Fruit fly (Drosophila melanogaster) whole organism, embryonic: ENCODE data around the gene CG10866.

ENCODE experiments used
- Abd-B ChIP-seq: fragments of 200-800 bp; sonication (Bioruptor generic); optimal IDR thresholded peaks from 2 replicates; lab custom pipeline; 2018; ENCODE audit warnings: missing biosample characterization, mild to moderate bottlenecking, missing genetic modification characterization, moderate library complexity
- Ada2b ChIP-seq: fragments of 200-800 bp; sonication (Bioruptor generic); IDR thresholded peaks from 2 replicates; pipeline ENCODE4 v1.3.6; 2022; ENCODE audit warnings: missing biosample characterization, missing genetic modification characterization
- Atf-2 ChIP-seq: fragments of 200-800 bp; sonication (Bioruptor generic); optimal IDR thresholded peaks from 2 replicates; lab custom pipeline; 2016; ENCODE audit warnings: missing biosample characterization, missing genetic modification characterization
- Bdp1 ChIP-seq: fragments of 200-800 bp; sonication (Bioruptor generic); optimal IDR thresholded peaks from 3 replicates; lab custom pipeline; 2016; ENCODE audit warnings: missing biosample characterization, missing genetic modification characterization
- Bgb ChIP-seq: fragments of 200-800 bp; sonication (Bioruptor generic); IDR thresholded peaks from 2 replicates; pipeline ENCODE4 v1.3.6; 2022; ENCODE audit warnings: missing biosample characterization, missing genetic modification characterization; ENCODE audit not compliant: partially characterized antibody
- CG10979 ChIP-seq: fragments of 200-800 bp; sonication (Bioruptor generic); optimal IDR thresholded peaks from 2 replicates; lab custom pipeline; 2018; ENCODE audit warnings: missing biosample characterization, mild to moderate bottlenecking, missing genetic modification characterization, moderate library complexity
- CG12659 ChIP-seq: fragments of 200-800 bp; sonication (Bioruptor generic); optimal IDR thresholded peaks from 3 replicates; lab custom pipeline; 2017; ENCODE audit warnings: mild to moderate bottlenecking, missing biosample characterization, missing genetic modification reagents, missing genetic modification characterization
- CG14441 ChIP-seq: fragments of 200-800 bp; sonication (Bioruptor generic); IDR thresholded peaks from 2 replicates; pipeline ENCODE4 v1.3.6; 2022; ENCODE audit warnings: missing biosample characterization, missing genetic modification characterization
- CG15696 ChIP-seq: fragments of 200-800 bp; sonication (Bioruptor generic); optimal IDR thresholded peaks from 2 replicates; lab custom pipeline; 2019; ENCODE audit warnings: missing biosample characterization, mild to moderate bottlenecking, missing genetic modification characterization, moderate library complexity
- CG17612 ChIP-seq: fragments of 200-800 bp; sonication (Bioruptor generic); IDR thresholded peaks from 2 replicates; pipeline ENCODE4 v1.3.6; 2022; ENCODE audit warnings: missing biosample characterization, missing genetic modification characterization
- CG2678 ChIP-seq: fragments of 200-800 bp; sonication (Bioruptor generic); optimal IDR thresholded peaks from 3 replicates; lab custom pipeline; 2019; ENCODE audit warnings: missing biosample characterization, mild to moderate bottlenecking, missing genetic modification characterization, moderate library complexity
- CG31441 ChIP-seq: fragments of 200-800 bp; sonication (Bioruptor generic); IDR thresholded peaks from 2 replicates; pipeline ENCODE4 v1.3.6; 2022; ENCODE audit warnings: missing biosample characterization, missing genetic modification characterization
- CG34224 ChIP-seq: fragments of 200-800 bp; sonication (Bioruptor generic); IDR thresholded peaks from 3 replicates; pipeline ENCODE4 v1.3.6; 2022; ENCODE audit warnings: missing biosample characterization, missing genetic modification characterization; ENCODE audit not compliant: partially characterized antibody
- CG6791 ChIP-seq: fragments of 200-800 bp; sonication (Bioruptor generic); IDR thresholded peaks from 3 replicates; pipeline ENCODE4 v1.3.6; 2022; ENCODE audit warnings: missing biosample characterization, missing genetic modification characterization; ENCODE audit not compliant: partially characterized antibody
- CG6854 ChIP-seq: fragments of 200-800 bp; sonication (Bioruptor generic); optimal IDR thresholded peaks from 3 replicates; lab custom pipeline; 2017; ENCODE audit warnings: missing biosample characterization, mild to moderate bottlenecking, missing genetic modification characterization
- Dad ChIP-seq: fragments of 200-800 bp; sonication (Bioruptor generic); optimal IDR thresholded peaks from 3 replicates; lab custom pipeline; 2016; ENCODE audit warnings: missing biosample characterization, missing genetic modification characterization
- E2f2 ChIP-seq: fragments of 200-800 bp; sonication (Bioruptor generic); IDR thresholded peaks from 2 replicates; pipeline ENCODE4 v1.3.6; 2022; ENCODE audit warnings: missing biosample characterization, missing genetic modification characterization
- Gug ChIP-seq: fragments of 200-800 bp; sonication (Bioruptor generic); IDR thresholded peaks from 4 replicates; pipeline ENCODE4 v1.3.6; 2022; ENCODE audit warnings: missing biosample characterization, missing genetic modification characterization
- Hr39 ChIP-seq: fragments of >200 bp; optimal IDR thresholded peaks from 2 replicates; lab custom pipeline; 2017
- Hr51 ChIP-seq, 2 experiments: fragments of 200-800 bp; sonication (Bioruptor generic); optimal IDR thresholded peaks; 2 replicates in 1 of 2; 3 replicates in 1 of 2; lab custom pipeline; 2016 to 2018; ENCODE audit warnings: missing biosample characterization in 2 of 2, missing genetic modification characterization in 2 of 2, mild to moderate bottlenecking in 1 of 2, moderate library complexity in 1 of 2
- MESR4 ChIP-seq: fragments of 200-800 bp; sonication (Bioruptor generic); optimal IDR thresholded peaks from 2 replicates; lab custom pipeline; 2018; ENCODE audit warnings: missing biosample characterization, mild to moderate bottlenecking, missing genetic modification characterization, moderate library complexity
- MTF-1 ChIP-seq: fragments of 200-800 bp; sonication (Bioruptor generic); optimal IDR thresholded peaks from 2 replicates; lab custom pipeline; 2018; ENCODE audit warnings: missing biosample characterization, mild to moderate bottlenecking, missing genetic modification characterization, borderline replicate concordance
- NC2α ChIP-seq: fragments of 200-800 bp; sonication (Bioruptor generic); optimal IDR thresholded peaks from 2 replicates; lab custom pipeline; 2016; ENCODE audit warnings: missing biosample characterization, missing genetic modification characterization
- Rfx ChIP-seq: fragments of 200-800 bp; sonication (Bioruptor generic); IDR thresholded peaks from 2 replicates; pipeline ENCODE4 v1.3.6; 2022; ENCODE audit warnings: missing biosample characterization, missing genetic modification characterization
- Side ChIP-seq: fragments of 200-800 bp; sonication (Bioruptor generic); optimal IDR thresholded peaks from 2 replicates; lab custom pipeline; 2016; ENCODE audit warnings: missing biosample characterization, missing genetic modification characterization
- TFAM ChIP-seq: fragments of 200-800 bp; sonication (Bioruptor generic); optimal IDR thresholded peaks from 2 replicates; lab custom pipeline; 2017; ENCODE audit warnings: missing biosample characterization, missing genetic modification characterization, inconsistent platforms
- ase ChIP-seq: fragments of 200-800 bp; sonication (Bioruptor generic); IDR thresholded peaks from 3 replicates; pipeline ENCODE4 v1.3.6; 2022; ENCODE audit warnings: missing biosample characterization, missing genetic modification characterization
- bigmax ChIP-seq: fragments of 200-800 bp; sonication (Bioruptor generic); optimal IDR thresholded peaks from 2 replicates; lab custom pipeline; 2018; ENCODE audit warnings: missing biosample characterization, mild to moderate bottlenecking, missing genetic modification characterization
- cato ChIP-seq: fragments of 200-800 bp; sonication (Bioruptor generic); optimal IDR thresholded peaks from 2 replicates; lab custom pipeline; 2016; ENCODE audit warnings: missing biosample characterization, missing genetic modification characterization, borderline replicate concordance
- chn ChIP-seq: fragments of 200-800 bp; sonication (Bioruptor generic); optimal IDR thresholded peaks from 2 replicates; lab custom pipeline; 2016; ENCODE audit warnings: missing biosample characterization, missing genetic modification characterization
- cwo ChIP-seq: fragments of 200-800 bp; sonication (Bioruptor generic); optimal IDR thresholded peaks from 3 replicates; lab custom pipeline; 2017; ENCODE audit warnings: missing biosample characterization, missing genetic modification characterization, mild to moderate bottlenecking, moderate library complexity, missing genetic modification reagents
- dan ChIP-seq: fragments of 200-800 bp; sonication (Bioruptor generic); IDR thresholded peaks from 2 replicates; pipeline ENCODE4 v1.3.6; 2022; ENCODE audit warnings: missing biosample characterization, missing genetic modification characterization
- dm ChIP-seq: fragments of 200-800 bp; sonication (Bioruptor generic); optimal IDR thresholded peaks from 3 replicates; lab custom pipeline; 2016; ENCODE audit warnings: missing biosample characterization, missing genetic modification characterization
- esg ChIP-seq: fragments of 200-800 bp; sonication (Bioruptor generic); conservative IDR thresholded peaks from 2 replicates; pipeline ENCODE4 v1.3.6; 2022; ENCODE audit warnings: missing biosample characterization, missing genetic modification characterization
- eyg ChIP-seq: fragments of 200-800 bp; sonication (Bioruptor generic); optimal IDR thresholded peaks from 3 replicates; lab custom pipeline; 2016; ENCODE audit warnings: missing biosample characterization, missing genetic modification characterization
- hb ChIP-seq: fragments of 200-800 bp; sonication (Bioruptor generic); IDR thresholded peaks from 3 replicates; pipeline ENCODE4 v1.3.6; 2022; ENCODE audit warnings: missing biosample characterization, missing genetic modification characterization; ENCODE audit not compliant: partially characterized antibody
- hbn ChIP-seq: fragments of 200-800 bp; sonication (Bioruptor generic); IDR thresholded peaks from 2 replicates; pipeline ENCODE4 v1.3.6; 2022; ENCODE audit warnings: missing biosample characterization, missing genetic modification characterization; ENCODE audit not compliant: partially characterized antibody
- her ChIP-seq: fragments of 200-800 bp; sonication (Bioruptor generic); optimal IDR thresholded peaks from 2 replicates; lab custom pipeline; 2016; ENCODE audit warnings: missing biosample characterization, missing genetic modification characterization
- lola ChIP-seq, 3 experiments: fragments of >200 bp in 2 of 3; fragments of 200-800 bp in 1 of 3; sonication (Bioruptor generic) in 1 of 3; optimal IDR thresholded peaks; 2 replicates each; lab custom pipeline; 2017 to 2019; ENCODE audit warnings: missing biosample characterization in 3 of 3, missing genetic modification characterization in 3 of 3, mild to moderate bottlenecking in 1 of 3, moderate library complexity in 1 of 3
- nau ChIP-seq: fragments of 200-800 bp; sonication (Bioruptor generic); optimal IDR thresholded peaks from 3 replicates; lab custom pipeline; 2017; ENCODE audit warnings: missing biosample characterization, mild to moderate bottlenecking, missing genetic modification characterization, missing genetic modification reagents
- odd ChIP-seq: fragments of 200-800 bp; sonication (Bioruptor generic); optimal IDR thresholded peaks from 2 replicates; lab custom pipeline; 2017; ENCODE audit warnings: missing biosample characterization, mild to moderate bottlenecking, missing genetic modification characterization
- onecut ChIP-seq: fragments of 200-800 bp; sonication (Bioruptor generic); IDR thresholded peaks from 2 replicates; pipeline ENCODE4 v1.3.6; 2022; ENCODE audit warnings: missing biosample characterization, missing genetic modification characterization
- pan ChIP-seq, 4 experiments: fragments of >200 bp in 3 of 4; fragments of 200-800 bp in 1 of 4; sonication (Bioruptor generic) in 1 of 4; optimal IDR thresholded peaks in 3 of 4; IDR thresholded peaks in 1 of 4; 2 replicates each; pipeline versions ENCODE4 v1.3.6 to Lab custom; 2017 to 2022; ENCODE audit warnings: missing biosample characterization in 2 of 4, missing genetic modification characterization in 2 of 4, mixed read lengths in 1 of 4
- pb ChIP-seq: fragments of 200-800 bp; sonication (Bioruptor generic); optimal IDR thresholded peaks from 3 replicates; lab custom pipeline; 2016; ENCODE audit warnings: missing biosample characterization, missing genetic modification characterization
- prd ChIP-seq, 3 experiments: fragments of >200 bp in 2 of 3; fragments of 200-800 bp in 1 of 3; sonication (Bioruptor generic) in 1 of 3; optimal IDR thresholded peaks in 2 of 3; IDR thresholded peaks in 1 of 3; 2 replicates in 2 of 3; 3 replicates in 1 of 3; pipeline versions ENCODE4 v1.3.6 to Lab custom; 2017 to 2022; ENCODE audit warnings: missing biosample characterization in 1 of 3, missing genetic modification characterization in 1 of 3
- rib ChIP-seq: fragments of 200-800 bp; sonication (Bioruptor generic); IDR thresholded peaks from 2 replicates; pipeline ENCODE4 v1.3.6; 2022; ENCODE audit warnings: missing biosample characterization, missing genetic modification characterization
- schlank ChIP-seq: fragments of 200-800 bp; sonication (Bioruptor generic); optimal IDR thresholded peaks from 2 replicates; lab custom pipeline; 2018; ENCODE audit warnings: missing biosample characterization, mild to moderate bottlenecking, missing genetic modification characterization
- tio ChIP-seq: fragments of 200-800 bp; sonication (Bioruptor generic); optimal IDR thresholded peaks from 2 replicates; lab custom pipeline; 2017; ENCODE audit warnings: missing biosample characterization, missing genetic modification characterization, inconsistent platforms

Gene CG10866

DNA sequence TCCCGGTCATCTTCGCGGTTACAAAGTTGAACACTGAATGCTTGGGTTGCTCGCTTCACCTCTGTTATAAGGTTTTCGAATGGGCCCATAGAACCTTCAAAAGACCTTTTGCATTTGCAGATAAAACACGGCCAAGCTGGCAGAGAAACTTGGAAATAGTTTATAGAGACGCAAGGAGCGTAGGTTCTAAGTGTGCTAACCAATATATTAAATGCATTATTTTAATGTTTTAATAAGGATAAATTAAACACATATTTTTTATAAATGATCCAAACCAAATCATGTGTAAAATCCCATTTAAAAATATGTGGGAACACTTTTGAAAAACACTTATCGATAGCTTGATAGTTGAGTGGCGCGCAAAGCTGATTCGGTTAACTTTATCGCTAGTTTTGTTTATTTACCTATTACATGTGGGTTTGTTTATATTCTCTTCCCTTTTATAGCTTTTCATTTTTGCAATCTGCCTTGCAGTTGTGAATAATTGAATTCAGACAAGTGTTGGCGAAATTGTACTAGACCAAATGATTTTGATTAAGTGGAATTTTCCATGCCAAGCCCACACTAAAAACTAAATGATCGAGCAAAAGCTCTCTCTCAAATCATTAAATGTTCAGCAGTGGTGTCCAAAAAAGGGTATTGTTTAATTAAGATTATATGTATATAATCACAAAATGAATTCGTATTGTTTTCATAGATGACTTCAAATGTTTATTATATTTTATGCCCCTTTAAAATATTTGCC lies 2.5 kb upstream of the CG10866 start, which contains the start of gene CG12766 (continued):
- TF ChIP-seq Hr51 (GFP tag; optimal IDR thresholded peaks at IDR 0.05; lab: Kevin White, UChicago) (peak in 1 of 2 experiments; percentile 0), CG31441 (GFP tag; lab: Robert Waterston, UW) (no peak), Gug (GFP tag; lab: Robert Waterston, UW) (no peak), CG34224 (GFP tag; lab: Robert Waterston, UW) (peak; percentile 75), NC2α (GFP tag; lab: Kevin White, UChicago) (no peak), eyg (GFP tag; lab: Kevin White, UChicago) (no peak), CG17612 (no peak), TFAM (GFP tag; lab: Kevin White, UChicago) (no peak), tio (no peak), Side (GFP tag; lab: Kevin White, UChicago) (no peak), her (GFP tag; lab: Kevin White, UChicago) (no peak), lola (GFP tag; optimal IDR thresholded peaks at IDR 0.05; lab: Kevin White, UChicago) (no peak), prd (optimal IDR thresholded peaks at IDR 0.05; lab: Kevin White, UChicago) (no peak), prd (GFP tag; IDR thresholded peaks at IDR 0.05; lab: Robert Waterston, UW) (0 out of 3 replicates have a peak, but pooled peaks have one; percentile 5), CG15696 (no peak), odd (no peak), Ada2b (no peak), dm (no peak), CG6854 (GFP tag; lab: Kevin White, UChicago) (no peak), hb (GFP tag; lab: Robert Waterston, UW) (peak; percentile 55; the same call in 1 of the 3 replicates), pan (optimal IDR thresholded peaks at IDR 0.05; lab: Kevin White, UChicago) (no peak), pan (GFP tag; optimal IDR thresholded peaks at IDR 0.05 in 1 of 2, IDR thresholded peaks at IDR 0.05 in 1 of 2) (peak in 1 of 2 experiments; percentile 24), CG10979 (tag; lab: Kevin White, UChicago) (no peak), Dad (GFP tag; lab: Kevin White, UChicago) (no peak), onecut (no peak), CG12659 (GFP tag; lab: Kevin White, UChicago) (no peak), rib (no peak), ase (GFP tag; lab: Robert Waterston, UW) (no peak), cato (no peak), chn (GFP tag; lab: Kevin White, UChicago) (no peak), schlank (no peak), nau (GFP tag; lab: Kevin White, UChicago) (no peak), bigmax (no peak), hbn (GFP tag; lab: Robert Waterston, UW) (no peak), Bgb (peak; percentile 65; the same call in 1 of the 2 replicates), CG2678 (tag; lab: Kevin White, UChicago) (peak; percentile 56), cwo (no peak), pb (GFP tag; lab: Kevin White, UChicago) (no peak), Rfx (GFP tag; lab: Robert Waterston, UW) (peak; percentile 53; the same call in 1 of the 2 replicates), MESR4 (GFP tag; lab: Kevin White, UChicago) (no peak), dan (GFP tag; lab: Robert Waterston, UW) (no peak), CG6791 (GFP tag; lab: Robert Waterston, UW) (no peak), E2f2 (GFP tag; lab: Robert Waterston, UW) (peak; percentile 76), CG14441 (0 out of 2 replicates have a peak, but pooled peaks have one; percentile 6), MTF-1 (GFP tag; lab: Kevin White, UChicago) (no peak), Atf-2 (GFP tag; lab: Kevin White, UChicago) (no peak), esg (GFP tag; lab: Robert Waterston, UW) (no peak), Hr39 (lab: Kevin White, UChicago) (no peak), Abd-B (GFP tag; lab: Kevin White, UChicago) (no peak), Bdp1 (GFP tag; lab: Kevin White, UChicago) (no peak)
